Worm (Caenorhabditis elegans) whole organism, mixed stage, embryonic: ENCODE measurements around the gene arl-5.
A peak's percentile ranks its signal among the peaks of the same experiment; 100 is the strongest.

ENCODE experiments used
- M03D4.4 ChIP-seq: sonication (generic microtip); optimal IDR thresholded peaks from 2 replicates; lab custom pipeline; 2017; ENCODE audit warnings: mild to moderate bottlenecking, missing genetic modification characterization, missing compliant biosample characterization
- bed-3 ChIP-seq: fragments of 200-800 bp; sonication (Bioruptor generic); optimal IDR thresholded peaks from 3 replicates; lab custom pipeline; 2018; ENCODE audit warnings: mild to moderate bottlenecking, missing genetic modification characterization, moderate library complexity, missing compliant biosample characterization
- blmp-1 ChIP-seq: fragments of 150-350 bp; optimal IDR thresholded peaks from 2 replicates; lab custom pipeline; 2014; ENCODE audit warnings: missing biosample characterization, missing genetic modification characterization
- ceh-83 ChIP-seq: fragments of 200-800 bp; sonication (Bioruptor generic); optimal IDR thresholded peaks from 2 replicates; lab custom pipeline; 2018; ENCODE audit warnings: mild to moderate bottlenecking, missing genetic modification characterization, missing compliant biosample characterization
- ces-1 ChIP-seq: fragments of 150-350 bp; optimal IDR thresholded peaks from 2 replicates; lab custom pipeline; 2014; ENCODE audit warnings: missing biosample characterization, missing genetic modification reagents, missing genetic modification characterization
- cnd-1 ChIP-seq: fragments of 200-800 bp; sonication (Bioruptor generic); optimal IDR thresholded peaks from 2 replicates; lab custom pipeline; 2018; ENCODE audit warnings: mild to moderate bottlenecking, missing genetic modification characterization, missing compliant biosample characterization
- drap-1 ChIP-seq: fragments of 200-800 bp; sonication (Bioruptor generic); optimal IDR thresholded peaks from 3 replicates; lab custom pipeline; 2018; ENCODE audit warnings: mild to moderate bottlenecking, missing genetic modification characterization, missing compliant biosample characterization
- elt-1 ChIP-seq: sonication (generic microtip); optimal IDR thresholded peaks from 2 replicates; lab custom pipeline; 2017; ENCODE audit warnings: missing genetic modification characterization, mild to moderate bottlenecking, missing compliant biosample characterization, antibody characterized with exemption, moderate library complexity, borderline replicate concordance; ENCODE audit not compliant: insufficient read depth
- flh-1 ChIP-seq: fragments of 200-800 bp; sonication (Bioruptor generic); optimal IDR thresholded peaks from 2 replicates; lab custom pipeline; 2018; ENCODE audit warnings: mild to moderate bottlenecking, missing genetic modification characterization, moderate library complexity, missing compliant biosample characterization
- hlh-1 ChIP-seq: fragments of 150-350 bp; optimal IDR thresholded peaks from 2 replicates; lab custom pipeline; 2014; ENCODE audit warnings: missing biosample characterization, missing genetic modification reagents, missing genetic modification characterization
- lin-13 ChIP-seq: fragments of 150-350 bp; optimal IDR thresholded peaks from 2 replicates; lab custom pipeline; 2014; ENCODE audit warnings: missing biosample characterization, missing genetic modification characterization
- lin-32 ChIP-seq: fragments of 200-800 bp; sonication (Bioruptor generic); optimal IDR thresholded peaks from 2 replicates; lab custom pipeline; 2018; ENCODE audit warnings: mild to moderate bottlenecking, missing genetic modification characterization, missing compliant biosample characterization
- lsy-2 ChIP-seq: fragments of 150-350 bp; optimal IDR thresholded peaks from 2 replicates; lab custom pipeline; 2014; ENCODE audit warnings: missing biosample characterization, missing genetic modification characterization
- mab-5 ChIP-seq: fragments of 150-350 bp; optimal IDR thresholded peaks from 2 replicates; lab custom pipeline; 2014; ENCODE audit warnings: missing biosample characterization, missing genetic modification characterization
- mep-1 ChIP-seq: fragments of 150-350 bp; optimal IDR thresholded peaks from 2 replicates; lab custom pipeline; 2017; ENCODE audit warnings: missing biosample characterization, missing genetic modification reagents, missing genetic modification characterization, inconsistent platforms
- mls-2 ChIP-seq: sonication (generic microtip); optimal IDR thresholded peaks from 2 replicates; lab custom pipeline; 2016; ENCODE audit warnings: mild to moderate bottlenecking, missing genetic modification characterization, moderate library complexity, missing compliant biosample characterization
- nhr-12 ChIP-seq: fragments of 150-350 bp; optimal IDR thresholded peaks from 2 replicates; lab custom pipeline; 2014; ENCODE audit warnings: missing biosample characterization, missing genetic modification characterization
- nhr-2 ChIP-seq: fragments of 150-350 bp; optimal IDR thresholded peaks from 2 replicates; lab custom pipeline; 2014; ENCODE audit warnings: missing biosample characterization, missing genetic modification characterization
- nhr-237 ChIP-seq: fragments of 150-350 bp; optimal IDR thresholded peaks from 2 replicates; lab custom pipeline; 2014; ENCODE audit warnings: missing biosample characterization, missing genetic modification characterization
- nhr-28 ChIP-seq: fragments of 150-350 bp; optimal IDR thresholded peaks from 2 replicates; lab custom pipeline; 2014; ENCODE audit warnings: missing biosample characterization, missing genetic modification characterization
- nhr-76 ChIP-seq: sonication (generic microtip); optimal IDR thresholded peaks from 2 replicates; lab custom pipeline; 2017; ENCODE audit warnings: missing biosample characterization, missing genetic modification characterization
- pha-4 ChIP-seq: fragments of 150-350 bp; optimal IDR thresholded peaks from 2 replicates; lab custom pipeline; 2018; ENCODE audit warnings: missing biosample characterization, missing genetic modification reagents, missing genetic modification characterization
- sem-2 ChIP-seq: fragments of 200-800 bp; sonication (Bioruptor generic); optimal IDR thresholded peaks from 2 replicates; lab custom pipeline; 2018; ENCODE audit warnings: mild to moderate bottlenecking, missing genetic modification characterization, missing compliant biosample characterization
- snpc-4 ChIP-seq: fragments of 150-350 bp; optimal IDR thresholded peaks from 2 replicates; lab custom pipeline; 2014; ENCODE audit warnings: missing biosample characterization, missing genetic modification characterization
- sptf-1 ChIP-seq: sonication (generic microtip); optimal IDR thresholded peaks from 2 replicates; lab custom pipeline; 2017; ENCODE audit warnings: mild to moderate bottlenecking, missing genetic modification characterization, moderate library complexity, missing compliant biosample characterization
- tbx-8 ChIP-seq: fragments of 200-800 bp; sonication (Bioruptor generic); optimal IDR thresholded peaks from 2 replicates; lab custom pipeline; 2018; ENCODE audit warnings: mild to moderate bottlenecking, missing genetic modification characterization, moderate library complexity, missing compliant biosample characterization
- unc-120 ChIP-seq: sonication (generic microtip); optimal IDR thresholded peaks from 2 replicates; lab custom pipeline; 2017; ENCODE audit warnings: missing genetic modification characterization, missing compliant biosample characterization; ENCODE audit not compliant: poor library complexity, severe bottlenecking
- unc-62 ChIP-seq: fragments of 150-350 bp; optimal IDR thresholded peaks from 2 replicates; lab custom pipeline; 2014; ENCODE audit warnings: missing biosample characterization, missing genetic modification reagents, missing genetic modification characterization
- zip-8 ChIP-seq: fragments of 150-350 bp; optimal IDR thresholded peaks from 2 replicates; lab custom pipeline; 2014; ENCODE audit warnings: missing biosample characterization, missing genetic modification characterization

arl-5 gene

ce11 chrIII:9789607-9790073 is 33.4 kb upstream of the arl-5 start, which contains the start of gene R10E11.5:
Gene R10E11.5, minus strand, starts transcription at chrIII:9789657.
- no peak for TF ChIP-seq flh-1 (GFP tag; lab: Kevin White, UChicago)
- no peak for TF ChIP-seq lsy-2
- TF ChIP-seq hlh-1: no peak
- TF ChIP-seq lin-32 (GFP tag; lab: Kevin White, UChicago): no peak
- no peak for TF ChIP-seq M03D4.4
- TF ChIP-seq nhr-12: no peak
- no peak for TF ChIP-seq ceh-83 (GFP tag; lab: Kevin White, UChicago)
- no peak for TF ChIP-seq mab-5 (tag; lab: Kevin White, UChicago)
- TF ChIP-seq nhr-28 (tag; lab: Kevin White, UChicago): no peak
- TF ChIP-seq mep-1 (tag; lab: Kevin White, UChicago): no peak
- no peak for TF ChIP-seq nhr-2
- TF ChIP-seq zip-8 (tag; lab: Kevin White, UChicago): no peak

DNA sequence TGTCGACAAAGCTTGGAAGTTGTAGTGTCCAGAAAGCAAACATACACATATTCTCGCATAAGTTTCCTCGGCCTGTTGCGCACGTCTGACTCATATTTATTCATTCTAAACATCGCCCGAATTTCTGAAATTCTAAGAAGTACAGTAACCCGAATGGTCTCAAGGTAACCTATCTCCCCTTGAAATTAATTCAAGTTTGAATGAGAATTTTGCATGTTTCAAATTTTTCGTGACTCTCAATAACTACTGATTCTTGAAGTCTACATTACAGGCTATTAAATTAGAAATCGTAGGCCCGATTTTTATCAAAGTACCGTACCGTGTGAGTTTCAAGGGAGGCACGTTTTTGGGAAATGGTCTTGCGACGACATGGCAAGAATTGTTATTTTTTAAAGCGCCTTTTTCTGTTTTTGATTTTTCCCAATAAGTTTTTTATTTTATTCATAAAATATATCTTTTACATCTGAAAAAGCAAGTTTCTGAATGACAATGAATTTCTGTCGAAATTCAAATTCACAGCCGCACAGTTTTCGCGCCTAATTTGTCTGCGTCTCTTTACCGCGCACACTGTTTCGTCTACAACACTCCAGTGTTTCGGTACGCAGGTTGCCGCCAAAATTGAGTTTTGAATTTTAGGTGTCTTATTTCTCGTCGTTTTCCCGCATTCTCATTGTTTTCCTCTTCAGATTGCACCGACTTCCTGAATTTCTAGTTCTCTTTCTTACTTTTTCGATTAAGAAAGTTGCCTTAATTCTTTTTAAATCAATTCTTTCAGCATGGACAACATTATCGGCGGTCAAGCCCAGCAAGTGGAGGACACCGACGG is 29.2 kb upstream of the arl-5 start, which contains the start of the genes R10E11.9 and mcm-6:
TSS of gene R10E11.9 (minus strand) at position 51 of the 826 bp plus-strand sequence.
TSS of gene mcm-6 (plus strand) at position 776 of the 826 bp plus-strand sequence.
- TF ChIP-seq pha-4 (peak; percentile 11), bed-3 (GFP tag; lab: Kevin White, UChicago) (no peak)
- TF ChIP-seq, all 35 proteins: peak for 1

- TF ChIP-seq mls-2 (tag; lab: Kevin White, UChicago) (no peak), lin-32 (GFP tag; lab: Kevin White, UChicago) (no peak), nhr-76 (tag; lab: Kevin White, UChicago) (no peak), hlh-1 (no peak), nhr-2 (no peak), blmp-1 (tag; lab: Kevin White, UChicago) (no peak), ces-1 (GFP tag; lab: Kevin White, UChicago) (no peak), unc-120 (tag; lab: Kevin White, UChicago) (no peak), flh-1 (GFP tag; lab: Kevin White, UChicago) (no peak), bed-3 (GFP tag; lab: Kevin White, UChicago) (no peak), tbx-8 (no peak), cnd-1 (tag; lab: Kevin White, UChicago) (no peak), sptf-1 (tag; lab: Kevin White, UChicago) (no peak), pha-4 (no peak), unc-62 (no peak)
Observed at ce11 chrIII:9796448-9796847, 26.6 kb upstream of the arl-5 start, which contains the start of gene srxa-10. Gene srxa-10, minus strand, starts transcription at chrIII:9796548.

ce11 chrIII:9798478-9799157 is 24.4 kb upstream of the arl-5 start, which contains the start of gene ZK632.2:
Gene ZK632.2, plus strand, starts transcription at chrIII:9799107.
- TF ChIP-seq elt-1 (tag; lab: Kevin White, UChicago): no peak
- no peak for TF ChIP-seq unc-120 (tag; lab: Kevin White, UChicago)
- TF ChIP-seq lsy-2: no peak
- no peak for TF ChIP-seq cnd-1 (tag; lab: Kevin White, UChicago)
- no peak for TF ChIP-seq snpc-4 (tag; lab: Kevin White, UChicago)
- no peak for TF ChIP-seq unc-62
- no peak for TF ChIP-seq mls-2 (tag; lab: Kevin White, UChicago)
- TF ChIP-seq ces-1 (GFP tag; lab: Kevin White, UChicago): no peak
- TF ChIP-seq nhr-237 (tag; lab: Kevin White, UChicago): no peak
- no peak for TF ChIP-seq flh-1 (GFP tag; lab: Kevin White, UChicago)
- TF ChIP-seq nhr-76 (tag; lab: Kevin White, UChicago): no peak
- no peak for TF ChIP-seq ceh-83 (GFP tag; lab: Kevin White, UChicago)
- TF ChIP-seq pha-4: no peak
- TF ChIP-seq lin-13 (tag; lab: Kevin White, UChicago): no peak
- no peak for TF ChIP-seq nhr-28 (tag; lab: Kevin White, UChicago)
- no peak for TF ChIP-seq nhr-2
- TF ChIP-seq M03D4.4: no peak
- TF ChIP-seq sem-2: no peak
- TF ChIP-seq drap-1 (GFP tag; lab: Kevin White, UChicago): no peak
